Worm (Caenorhabditis elegans) whole organism, L4 larva: ENCODE data around the gene rsef-1.
A peak's percentile ranks its signal among the peaks of the same experiment; 100 is the strongest.

ENCODE experiments used
- F10B5.3 ChIP-seq: sonication (generic microtip); optimal IDR thresholded peaks from 2 replicates; lab custom pipeline; 2016; ENCODE audit warnings: mild to moderate bottlenecking, missing genetic modification characterization, missing compliant biosample characterization
- F26F4.8 ChIP-seq: fragments of 200-800 bp; sonication (Bioruptor generic); conservative IDR thresholded peaks from 2 replicates; pipeline ENCODE4 v1.3.6; 2022; ENCODE audit warnings: missing genetic modification characterization, missing compliant biosample characterization
- F37D6.2 ChIP-seq: sonication (generic microtip); optimal IDR thresholded peaks from 2 replicates; lab custom pipeline; 2016; ENCODE audit warnings: mild to moderate bottlenecking, missing genetic modification characterization, missing compliant biosample characterization
- F44E2.7 ChIP-seq: fragments of 200-800 bp; sonication (Bioruptor generic); IDR thresholded peaks from 2 replicates; pipeline ENCODE4 v2.1.2; 2022; ENCODE audit warnings: missing genetic modification characterization, missing compliant biosample characterization
- F49E8.2 ChIP-seq: sonication (generic microtip); optimal IDR thresholded peaks from 2 replicates; lab custom pipeline; 2016; ENCODE audit warnings: missing compliant biosample characterization, mild to moderate bottlenecking, missing genetic modification characterization, borderline replicate concordance
- T20F7.1 ChIP-seq: fragments of 200-800 bp; sonication (Bioruptor generic); optimal IDR thresholded peaks from 2 replicates; lab custom pipeline; 2018; ENCODE audit warnings: mild to moderate bottlenecking, missing genetic modification characterization, missing compliant biosample characterization
- T26A8.4 ChIP-seq: fragments of 200-800 bp; sonication (Bioruptor generic); IDR thresholded peaks from 2 replicates; pipeline ENCODE4 v1.3.6; 2022; ENCODE audit warnings: missing genetic modification characterization, missing compliant biosample characterization
- Y105C5A.15 ChIP-seq: fragments of 200-800 bp; sonication (Bioruptor generic); IDR thresholded peaks from 2 replicates; pipeline ENCODE4 v1.3.6; 2022; ENCODE audit warnings: missing genetic modification characterization, missing compliant biosample characterization
- ZK337.2 ChIP-seq: fragments of 200-800 bp; sonication (Bioruptor generic); IDR thresholded peaks from 2 replicates; pipeline ENCODE4 v1.3.6; 2022; ENCODE audit warnings: missing genetic modification reagents, missing genetic modification characterization, missing compliant biosample characterization
- ZK546.5 ChIP-seq, 2 experiments: sonication (generic microtip); optimal IDR thresholded peaks; 2 replicates each; lab custom pipeline; 2017; ENCODE audit warnings: missing biosample characterization in 2 of 2, missing genetic modification characterization in 2 of 2
- attf-4 ChIP-seq: sonication (generic microtip); optimal IDR thresholded peaks from 3 replicates; lab custom pipeline; 2017; ENCODE audit warnings: missing biosample characterization, missing genetic modification characterization
- ceh-20 ChIP-seq: fragments of 200-800 bp; sonication (Bioruptor generic); IDR thresholded peaks from 2 replicates; pipeline ENCODE4 v1.3.6; 2022; ENCODE audit warnings: missing genetic modification reagents, missing genetic modification characterization, missing compliant biosample characterization
- ceh-28 ChIP-seq: fragments of 150-350 bp; optimal IDR thresholded peaks from 2 replicates; lab custom pipeline; 2014; ENCODE audit warnings: missing biosample characterization, missing genetic modification reagents, missing genetic modification characterization
- ceh-32 ChIP-seq: sonication (generic microtip); optimal IDR thresholded peaks from 2 replicates; lab custom pipeline; 2016; ENCODE audit warnings: mild to moderate bottlenecking, missing genetic modification characterization, missing compliant biosample characterization; ENCODE audit not compliant: poor library complexity
- ceh-44 ChIP-seq: fragments of 200-800 bp; sonication (Bioruptor generic); IDR thresholded peaks from 2 replicates; pipeline ENCODE4 v1.3.6; 2022; ENCODE audit warnings: missing genetic modification reagents, missing genetic modification characterization, missing compliant biosample characterization
- ceh-62 ChIP-seq: sonication (generic microtip); optimal IDR thresholded peaks from 2 replicates; lab custom pipeline; 2017; ENCODE audit warnings: missing biosample characterization, missing genetic modification characterization
- daf-16 ChIP-seq, 3 experiments: sonication (generic microtip); optimal IDR thresholded peaks; 2 replicates each; lab custom pipeline; 2016 to 2017; ENCODE audit warnings: missing genetic modification characterization in 3 of 3, missing genetic modification reagents in 3 of 3, mild to moderate bottlenecking in 2 of 3, missing compliant biosample characterization in 2 of 3, missing biosample characterization in 1 of 3, moderate library complexity in 1 of 3
- daf-19 ChIP-seq: fragments of 200-800 bp; sonication (Bioruptor generic); conservative IDR thresholded peaks from 2 replicates; pipeline ENCODE4 v1.3.6; 2022; ENCODE audit warnings: missing genetic modification characterization, missing compliant biosample characterization
- dmd-8 ChIP-seq: fragments of 200-800 bp; sonication (Bioruptor generic); IDR thresholded peaks from 2 replicates; pipeline ENCODE4 v1.3.6; 2022; ENCODE audit warnings: missing genetic modification characterization, missing compliant biosample characterization
- dpl-1 ChIP-seq: fragments of 150-350 bp; optimal IDR thresholded peaks from 2 replicates; lab custom pipeline; 2014; ENCODE audit warnings: missing biosample characterization, missing genetic modification reagents, missing genetic modification characterization
- duxl-1 ChIP-seq: sonication (generic microtip); optimal IDR thresholded peaks from 2 replicates; lab custom pipeline; 2016; ENCODE audit warnings: mild to moderate bottlenecking, missing genetic modification characterization, moderate library complexity, missing compliant biosample characterization; ENCODE audit not compliant: poor library complexity
- egl-27 ChIP-seq: sonication (generic microtip); optimal IDR thresholded peaks from 3 replicates; lab custom pipeline; 2017; ENCODE audit warnings: missing biosample characterization, missing genetic modification reagents, missing genetic modification characterization
- fos-1 ChIP-seq: fragments of 150-350 bp; optimal IDR thresholded peaks from 2 replicates; lab custom pipeline; 2014; ENCODE audit warnings: missing biosample characterization, missing genetic modification characterization
- gei-8 ChIP-seq: fragments of 200-800 bp; sonication (Bioruptor generic); optimal IDR thresholded peaks from 2 replicates; lab custom pipeline; 2018; ENCODE audit warnings: mild to moderate bottlenecking, missing genetic modification characterization, missing compliant biosample characterization
- hif-1 ChIP-seq, 2 experiments: sonication (generic microtip); optimal IDR thresholded peaks; 2 replicates each; lab custom pipeline; 2016 to 2017; ENCODE audit warnings: missing compliant biosample characterization in 2 of 2, missing genetic modification characterization in 2 of 2, missing genetic modification reagents in 2 of 2, missing genotype in 2 of 2, mild to moderate bottlenecking in 1 of 2
- lim-7 ChIP-seq: fragments of 200-800 bp; sonication (Bioruptor generic); IDR thresholded peaks from 2 replicates; pipeline ENCODE4 v1.3.6; 2022; ENCODE audit warnings: missing genetic modification characterization, missing compliant biosample characterization
- lin-13 ChIP-seq: fragments of 150-350 bp; optimal IDR thresholded peaks from 2 replicates; lab custom pipeline; 2014; ENCODE audit warnings: missing biosample characterization, missing genetic modification reagents, missing genetic modification characterization
- lin-15B ChIP-seq: fragments of 150-350 bp; sonication (generic microtip); optimal IDR thresholded peaks from 3 replicates; lab custom pipeline; 2014; ENCODE audit warnings: missing biosample characterization, missing genetic modification characterization
- lin-29 ChIP-seq: fragments of 200-800 bp; sonication (Bioruptor generic); IDR thresholded peaks from 2 replicates; pipeline ENCODE4 v1.3.6; 2022; ENCODE audit warnings: missing genetic modification reagents, missing genetic modification characterization, missing compliant biosample characterization
- lin-39 ChIP-seq: fragments of 150-350 bp; optimal IDR thresholded peaks from 2 replicates; lab custom pipeline; 2014; ENCODE audit warnings: missing biosample characterization, missing genetic modification reagents, missing genetic modification characterization
- lsy-2 ChIP-seq, 2 experiments: fragments of 150-350 bp in 1 of 2; sonication (generic microtip) in 1 of 2; optimal IDR thresholded peaks; 2 replicates each; lab custom pipeline; 2014 to 2017; ENCODE audit warnings: missing biosample characterization in 2 of 2, missing genetic modification characterization in 2 of 2
- madf-5 ChIP-seq, 2 experiments: fragments of 200-800 bp; sonication (Bioruptor generic); IDR thresholded peaks; 2 replicates each; pipeline ENCODE4 v1.3.6; 2022; ENCODE audit warnings: missing compliant biosample characterization in 2 of 2, missing genetic modification characterization in 2 of 2
- madf-9 ChIP-seq: fragments of 200-800 bp; sonication (Bioruptor generic); conservative IDR thresholded peaks from 2 replicates; pipeline ENCODE4 v1.3.6; 2022; ENCODE audit warnings: missing genetic modification reagents, missing genetic modification characterization, missing compliant biosample characterization
- mes-2 ChIP-seq: sonication (generic microtip); optimal IDR thresholded peaks from 2 replicates; lab custom pipeline; 2016; ENCODE audit warnings: missing genotype, mild to moderate bottlenecking, missing genetic modification characterization, missing compliant biosample characterization; ENCODE audit not compliant: poor library complexity, severe bottlenecking
- nhr-10 ChIP-seq: fragments of 150-350 bp; optimal IDR thresholded peaks from 2 replicates; lab custom pipeline; 2014; ENCODE audit warnings: missing biosample characterization, missing genetic modification characterization
- nhr-111 ChIP-seq: fragments of 200-800 bp; sonication (Bioruptor generic); optimal IDR thresholded peaks from 2 replicates; lab custom pipeline; 2018; ENCODE audit warnings: mild to moderate bottlenecking, missing genetic modification characterization, missing compliant biosample characterization
- nhr-28 ChIP-seq: fragments of 150-350 bp; optimal IDR thresholded peaks from 2 replicates; lab custom pipeline; 2014; ENCODE audit warnings: missing biosample characterization, missing genetic modification characterization
- nhr-42 ChIP-seq: fragments of 200-800 bp; sonication (Bioruptor generic); IDR thresholded peaks from 2 replicates; pipeline ENCODE4 v1.3.6; 2022; ENCODE audit warnings: missing genetic modification characterization, missing compliant biosample characterization
- nhr-48 ChIP-seq: sonication (generic microtip); optimal IDR thresholded peaks from 2 replicates; lab custom pipeline; 2016; ENCODE audit warnings: mild to moderate bottlenecking, missing genetic modification characterization, missing compliant biosample characterization
- nhr-6 ChIP-seq: fragments of 150-350 bp; optimal IDR thresholded peaks from 2 replicates; lab custom pipeline; 2014; ENCODE audit warnings: missing biosample characterization, missing genetic modification characterization
- pha-4 ChIP-seq, 2 experiments: fragments of 150-350 bp in 1 of 2; fragments of 200-800 bp in 1 of 2; sonication (Bioruptor generic) in 1 of 2; IDR thresholded peaks in 1 of 2; optimal IDR thresholded peaks in 1 of 2; 2 replicates each; pipeline versions ENCODE4 v1.3.6 to Lab custom; 2014 to 2022; ENCODE audit warnings: missing genetic modification characterization in 2 of 2, missing genetic modification reagents in 2 of 2, missing biosample characterization in 1 of 2, missing compliant biosample characterization in 1 of 2
- sdz-12 ChIP-seq: fragments of 200-800 bp; sonication (Bioruptor generic); optimal IDR thresholded peaks from 2 replicates; lab custom pipeline; 2018; ENCODE audit warnings: mild to moderate bottlenecking, missing genetic modification characterization, missing compliant biosample characterization
- set-16 ChIP-seq: fragments of 200-800 bp; sonication (Bioruptor generic); IDR thresholded peaks from 2 replicates; pipeline ENCODE4 v1.3.6; 2022; ENCODE audit warnings: missing genetic modification reagents, missing genetic modification characterization, missing compliant biosample characterization
- skn-1 ChIP-seq: fragments of 150-350 bp; optimal IDR thresholded peaks from 2 replicates; lab custom pipeline; 2014; ENCODE audit warnings: missing biosample characterization, missing genetic modification characterization
- spr-1 ChIP-seq: sonication (generic microtip); optimal IDR thresholded peaks from 2 replicates; lab custom pipeline; 2016; ENCODE audit warnings: mild to moderate bottlenecking, missing genetic modification characterization, missing compliant biosample characterization
- tra-1 ChIP-seq: fragments of 200-800 bp; sonication (Bioruptor generic); IDR thresholded peaks from 2 replicates; pipeline ENCODE4 v1.3.6; 2022; ENCODE audit warnings: missing genetic modification reagents, missing genetic modification characterization, missing compliant biosample characterization
- vab-7 ChIP-seq: fragments of 200-800 bp; sonication (Bioruptor generic); IDR thresholded peaks from 2 replicates; pipeline ENCODE4 v1.3.6; 2022; ENCODE audit warnings: missing genetic modification reagents, missing genetic modification characterization, missing compliant biosample characterization
- zfp-2 ChIP-seq: sonication (generic microtip); optimal IDR thresholded peaks from 2 replicates; lab custom pipeline; 2016; ENCODE audit warnings: mild to moderate bottlenecking, missing genetic modification characterization, missing compliant biosample characterization
- zip-11 ChIP-seq: fragments of 200-800 bp; sonication (Bioruptor generic); IDR thresholded peaks from 2 replicates; pipeline ENCODE4 v1.3.6; 2022; ENCODE audit warnings: missing genetic modification characterization, missing compliant biosample characterization
- zip-2 ChIP-seq: fragments of 150-350 bp; optimal IDR thresholded peaks from 2 replicates; lab custom pipeline; 2014; ENCODE audit warnings: missing biosample characterization, missing genetic modification characterization

rsef-1 gene

ce11 chrX:3089894-3090414 lies 30.8 kb upstream of the rsef-1 start (continued):
- TF ChIP-seq lsy-2 (tag; optimal IDR thresholded peaks at IDR 0.05; lab: Kevin White, UChicago) (peak in 1 of 2 experiments; percentile 40), mes-2 (tag; lab: Kevin White, UChicago) (peak; percentile 4), nhr-42 (GFP tag; lab: Robert Waterston, UW) (no peak), hif-1 (tag; optimal IDR thresholded peaks at IDR 0.05; lab: Kevin White, UChicago) (peak; percentile 91 to 100), lin-15B (tag; lab: Kevin White, UChicago) (no peak), ceh-44 (GFP tag; lab: Robert Waterston, UW) (no peak), duxl-1 (tag; lab: Kevin White, UChicago) (no peak), dpl-1 (GFP tag; lab: Kevin White, UChicago) (no peak), ceh-28 (tag; lab: Kevin White, UChicago) (no peak), nhr-28 (tag; lab: Kevin White, UChicago) (peak; percentile 80), sdz-12 (no peak), dmd-8 (no peak), nhr-6 (no peak), gei-8 (GFP tag; lab: Kevin White, UChicago) (no peak), F26F4.8 (GFP tag; lab: Robert Waterston, UW) (no peak), ceh-32 (tag; lab: Kevin White, UChicago) (no peak), egl-27 (tag; lab: Kevin White, UChicago) (no peak), ZK546.5 (tag; optimal IDR thresholded peaks at IDR 0.05; lab: Kevin White, UChicago) (no peak), nhr-111 (GFP tag; lab: Kevin White, UChicago) (no peak), pha-4 (GFP tag; IDR thresholded peaks at IDR 0.05; lab: Robert Waterston, UW) (no peak), pha-4 (tag; optimal IDR thresholded peaks at IDR 0.05; lab: Kevin White, UChicago) (no peak), lin-39 (tag; lab: Kevin White, UChicago) (no peak), ceh-62 (tag; lab: Kevin White, UChicago) (no peak), ceh-20 (GFP tag; lab: Robert Waterston, UW) (no peak), T20F7.1 (GFP tag; lab: Kevin White, UChicago) (no peak), lin-13 (GFP tag; lab: Kevin White, UChicago) (no peak), fos-1 (no peak), spr-1 (tag; lab: Kevin White, UChicago) (no peak), T26A8.4 (GFP tag; lab: Robert Waterston, UW) (peak; percentile 55), madf-5 (GFP tag; IDR thresholded peaks at IDR 0.05; lab: Robert Waterston, UW) (no peak), Y105C5A.15 (no peak), lin-29 (GFP tag; lab: Robert Waterston, UW) (no peak), attf-4 (tag; lab: Kevin White, UChicago) (no peak), F10B5.3 (tag; lab: Kevin White, UChicago) (no peak), F37D6.2 (tag; lab: Kevin White, UChicago) (no peak), F49E8.2 (no peak), zip-11 (no peak), nhr-10 (tag; lab: Kevin White, UChicago) (peak; percentile 29), skn-1 (tag; lab: Kevin White, UChicago) (no peak), zfp-2 (tag; lab: Kevin White, UChicago) (no peak), daf-16 (GFP tag; optimal IDR thresholded peaks at IDR 0.05; lab: Kevin White, UChicago) (peak in 1 of 2 experiments; percentile 48), daf-16 (tag; optimal IDR thresholded peaks at IDR 0.05; lab: Kevin White, UChicago) (peak; percentile 96), set-16 (GFP tag; lab: Robert Waterston, UW) (no peak; the same call in 1 of the 2 replicates), ZK337.2 (GFP tag; lab: Robert Waterston, UW) (no peak), daf-19 (GFP tag; lab: Robert Waterston, UW) (no peak), zip-2 (no peak), madf-9 (GFP tag; lab: Robert Waterston, UW) (no peak), vab-7 (no peak), F44E2.7 (GFP tag; lab: Robert Waterston, UW) (no peak), tra-1 (no peak), nhr-48 (tag; lab: Kevin White, UChicago) (no peak), lim-7 (GFP tag; lab: Robert Waterston, UW) (no peak)
